Worm (Caenorhabditis elegans): ENCODE results near the gene wrt-2.

wrt-2 gene

ce11 chrX:3092460-3092859 lies 1.7 kb downstream of the wrt-2 start:
- TF ChIP-seq mls-2 (tag; optimal IDR thresholded peaks at IDR 0.05) (no peak), flh-1 (GFP tag; optimal IDR thresholded peaks at IDR 0.05) (no peak), snpc-4 (tag; optimal IDR thresholded peaks at IDR 0.05) (no peak), nhr-76 (tag; optimal IDR thresholded peaks at IDR 0.05) (no peak), mab-5 (tag; optimal IDR thresholded peaks at IDR 0.05) (no peak), ham-2 (GFP tag; optimal IDR thresholded peaks at IDR 0.05) (no peak), nhr-2 (tag; optimal IDR thresholded peaks at IDR 0.05) (no peak), ceh-39 (tag; optimal IDR thresholded peaks at IDR 0.05) (no peak), nhr-237 (tag; optimal IDR thresholded peaks at IDR 0.05) (no peak), M03D4.4 (tag; optimal IDR thresholded peaks at IDR 0.05) (no peak), pha-4 (tag; optimal IDR thresholded peaks at IDR 0.05) (no peak), ces-1 (GFP tag; optimal IDR thresholded peaks at IDR 0.05) (no peak), unc-62 (GFP tag; optimal IDR thresholded peaks at IDR 0.05) (no peak), hlh-1 (tag; optimal IDR thresholded peaks at IDR 0.05) (no peak), ceh-83 (GFP tag; optimal IDR thresholded peaks at IDR 0.05) (no peak), lin-32 (GFP tag; optimal IDR thresholded peaks at IDR 0.05) (no peak), elt-1 (tag; optimal IDR thresholded peaks at IDR 0.05; ENCODE audit: borderline replicate concordance, insufficient read depth) (no peak), lsy-2 (tag; optimal IDR thresholded peaks at IDR 0.05) (no peak), blmp-1 (tag; optimal IDR thresholded peaks at IDR 0.05) (no peak)

ce11 chrX:3091119-3091746 lies 2.9 kb downstream of the wrt-2 start:
- no peak for TF ChIP-seq snpc-4 (tag; optimal IDR thresholded peaks at IDR 0.05)
- TF ChIP-seq flh-1 (GFP tag; optimal IDR thresholded peaks at IDR 0.05), result no peak
- no peak for TF ChIP-seq nhr-28 (tag; optimal IDR thresholded peaks at IDR 0.05)
- no peak for TF ChIP-seq drap-1 (GFP tag; optimal IDR thresholded peaks at IDR 0.05)
- no peak for TF ChIP-seq sptf-1 (tag; optimal IDR thresholded peaks at IDR 0.05)
- no peak for TF ChIP-seq nhr-76 (tag; optimal IDR thresholded peaks at IDR 0.05)
- no peak for TF ChIP-seq M03D4.4 (tag; optimal IDR thresholded peaks at IDR 0.05)
- TF ChIP-seq elt-3 (tag; optimal IDR thresholded peaks at IDR 0.05), result no peak
- TF ChIP-seq pha-4 (tag; optimal IDR thresholded peaks at IDR 0.05), result no peak
- TF ChIP-seq cnd-1 (tag; optimal IDR thresholded peaks at IDR 0.05), result no peak
- no peak for TF ChIP-seq mab-5 (tag; optimal IDR thresholded peaks at IDR 0.05)

- TF ChIP-seq M03D4.4 (tag; optimal IDR thresholded peaks at IDR 0.05) (no peak), pha-4 (tag; optimal IDR thresholded peaks at IDR 0.05) (no peak), unc-120 (tag; optimal IDR thresholded peaks at IDR 0.05; ENCODE audit: poor library complexity, severe bottlenecking) (peak; percentile 59), lin-13 (tag; optimal IDR thresholded peaks at IDR 0.05) (no peak), nhr-237 (tag; optimal IDR thresholded peaks at IDR 0.05) (no peak), zip-8 (tag; optimal IDR thresholded peaks at IDR 0.05) (no peak), bed-3 (GFP tag; optimal IDR thresholded peaks at IDR 0.05) (no peak), unc-39 (tag; optimal IDR thresholded peaks at IDR 0.05) (no peak), nhr-28 (tag; optimal IDR thresholded peaks at IDR 0.05) (no peak), flh-1 (GFP tag; optimal IDR thresholded peaks at IDR 0.05) (no peak), nhr-12 (tag; optimal IDR thresholded peaks at IDR 0.05) (no peak), ceh-39 (tag; optimal IDR thresholded peaks at IDR 0.05) (no peak), elt-3 (tag; optimal IDR thresholded peaks at IDR 0.05) (no peak), ceh-83 (GFP tag; optimal IDR thresholded peaks at IDR 0.05) (no peak), elt-1 (tag; optimal IDR thresholded peaks at IDR 0.05; ENCODE audit: borderline replicate concordance, insufficient read depth) (no peak), mep-1 (tag; optimal IDR thresholded peaks at IDR 0.05) (no peak), cnd-1 (tag; optimal IDR thresholded peaks at IDR 0.05) (no peak), sptf-1 (tag; optimal IDR thresholded peaks at IDR 0.05) (no peak), unc-62 (GFP tag; optimal IDR thresholded peaks at IDR 0.05) (peak; percentile 21), lsy-2 (tag; optimal IDR thresholded peaks at IDR 0.05) (no peak), tbx-8 (GFP tag; optimal IDR thresholded peaks at IDR 0.05) (no peak), mls-2 (tag; optimal IDR thresholded peaks at IDR 0.05) (no peak), blmp-1 (tag; optimal IDR thresholded peaks at IDR 0.05) (no peak), ceh-43 (GFP tag; optimal IDR thresholded peaks at IDR 0.05) (no peak), mab-5 (tag; optimal IDR thresholded peaks at IDR 0.05) (no peak), lin-32 (GFP tag; optimal IDR thresholded peaks at IDR 0.05) (no peak), sem-2 (GFP tag; optimal IDR thresholded peaks at IDR 0.05) (no peak), nhr-2 (tag; optimal IDR thresholded peaks at IDR 0.05) (peak; percentile 19), ham-2 (GFP tag; optimal IDR thresholded peaks at IDR 0.05) (no peak), drap-1 (GFP tag; optimal IDR thresholded peaks at IDR 0.05) (no peak), nhr-76 (tag; optimal IDR thresholded peaks at IDR 0.05) (no peak), snpc-4 (tag; optimal IDR thresholded peaks at IDR 0.05) (no peak), hlh-1 (tag; optimal IDR thresholded peaks at IDR 0.05) (peak; percentile 41)
These were observed 4.2 kb downstream of the wrt-2 start for ce11 chrX:3089894-3090414.

Measured in whole organism, mixed stage, embryonic.